Worm (Caenorhabditis elegans) whole organism, L2 larva: Measurements from ENCODE around the gene C06H2.2.
A peak's percentile ranks its signal among the peaks of the same experiment; 100 is the strongest.

Source experiments
- C34F6.9 ChIP-seq: fragments of 150-350 bp; optimal IDR thresholded peaks from 2 replicates; lab custom pipeline; 2014; ENCODE audit warnings: missing biosample characterization, missing genetic modification characterization
- F13H6.1 ChIP-seq: sonication (generic microtip); optimal IDR thresholded peaks from 2 replicates; lab custom pipeline; 2016; ENCODE audit warnings: missing genetic modification characterization, missing compliant biosample characterization
- R02D3.7 ChIP-seq: fragments of 150-350 bp; optimal IDR thresholded peaks from 2 replicates; lab custom pipeline; 2014; ENCODE audit warnings: missing biosample characterization, missing genetic modification characterization
- Y55F3AM.14 ChIP-seq: fragments of 200-800 bp; sonication (Bioruptor generic); optimal IDR thresholded peaks from 2 replicates; lab custom pipeline; 2018; ENCODE audit warnings: mild to moderate bottlenecking, missing genetic modification characterization, missing compliant biosample characterization
- ZK546.5 ChIP-seq: sonication (generic microtip); optimal IDR thresholded peaks from 2 replicates; lab custom pipeline; 2017; ENCODE audit warnings: missing biosample characterization, missing genetic modification characterization
- alr-1 ChIP-seq: fragments of 150-350 bp; optimal IDR thresholded peaks from 2 replicates; lab custom pipeline; 2014; ENCODE audit warnings: missing biosample characterization, missing genetic modification characterization
- aly-2 ChIP-seq: fragments of 150-350 bp; optimal IDR thresholded peaks from 2 replicates; lab custom pipeline; 2014; ENCODE audit warnings: missing biosample characterization, missing genetic modification characterization
- ama-1 ChIP-seq: fragments of 150-350 bp; optimal IDR thresholded peaks from 2 replicates; lab custom pipeline; 2018; ENCODE audit warnings: inconsistent platforms
- blmp-1 ChIP-seq: sonication (generic microtip); optimal IDR thresholded peaks from 2 replicates; lab custom pipeline; 2017; ENCODE audit warnings: missing genetic modification characterization, mild to moderate bottlenecking, missing compliant biosample characterization, antibody characterized with exemption, moderate library complexity; ENCODE audit not compliant: insufficient read depth
- ceh-16 ChIP-seq: fragments of 150-350 bp; optimal IDR thresholded peaks from 2 replicates; lab custom pipeline; 2014; ENCODE audit warnings: missing biosample characterization, missing genetic modification characterization
- crh-2 ChIP-seq: sonication (generic microtip); optimal IDR thresholded peaks from 2 replicates; lab custom pipeline; 2017; ENCODE audit warnings: missing biosample characterization, missing genetic modification characterization
- dmd-4 ChIP-seq: sonication (generic microtip); optimal IDR thresholded peaks from 2 replicates; lab custom pipeline; 2017; ENCODE audit warnings: missing biosample characterization, missing genetic modification characterization
- egl-27 ChIP-seq: sonication (generic microtip); optimal IDR thresholded peaks from 3 replicates; lab custom pipeline; 2017; ENCODE audit warnings: missing biosample characterization, missing genetic modification reagents, missing genetic modification characterization
- elt-1 ChIP-seq: fragments of 150-350 bp; optimal IDR thresholded peaks from 2 replicates; lab custom pipeline; 2014; ENCODE audit warnings: missing biosample characterization, missing genetic modification characterization
- elt-3 ChIP-seq: sonication (generic microtip); optimal IDR thresholded peaks from 2 replicates; lab custom pipeline; 2017; ENCODE audit warnings: missing biosample characterization, missing genetic modification characterization
- fos-1 ChIP-seq: fragments of 150-350 bp; optimal IDR thresholded peaks from 2 replicates; lab custom pipeline; 2014; ENCODE audit warnings: missing biosample characterization, missing genetic modification characterization
- gmeb-1 ChIP-seq: fragments of 150-350 bp; optimal IDR thresholded peaks from 2 replicates; lab custom pipeline; 2014; ENCODE audit warnings: missing biosample characterization, missing genetic modification characterization
- lin-11 ChIP-seq: fragments of 150-350 bp; sonication (generic microtip); optimal IDR thresholded peaks from 2 replicates; lab custom pipeline; 2014; ENCODE audit warnings: missing biosample characterization, missing genetic modification characterization, inconsistent platforms, mixed read lengths
- lin-13 ChIP-seq: fragments of 150-350 bp; optimal IDR thresholded peaks from 2 replicates; lab custom pipeline; 2014; ENCODE audit warnings: missing biosample characterization, missing genetic modification reagents, missing genetic modification characterization
- lin-39 ChIP-seq: fragments of 150-350 bp; optimal IDR thresholded peaks from 2 replicates; lab custom pipeline; 2014; ENCODE audit warnings: missing biosample characterization, missing genetic modification reagents, missing genetic modification characterization
- lsy-2 ChIP-seq, 2 experiments: fragments of 150-350 bp in 1 of 2; sonication (generic microtip) in 1 of 2; optimal IDR thresholded peaks; 2 replicates each; lab custom pipeline; 2014 to 2017; ENCODE audit warnings: missing biosample characterization in 2 of 2, missing genetic modification characterization in 2 of 2
- mab-5 ChIP-seq: fragments of 150-350 bp; optimal IDR thresholded peaks from 2 replicates; lab custom pipeline; 2014; ENCODE audit warnings: missing biosample characterization, missing genetic modification characterization
- mbf-1 ChIP-seq: sonication (generic microtip); optimal IDR thresholded peaks from 2 replicates; lab custom pipeline; 2017; ENCODE audit warnings: missing biosample characterization, missing genetic modification characterization
- mdl-1 ChIP-seq, 2 experiments: fragments of 150-350 bp in 1 of 2; sonication (generic microtip) in 1 of 2; optimal IDR thresholded peaks; 2 replicates each; lab custom pipeline; 2017; ENCODE audit warnings: missing biosample characterization in 2 of 2, missing genetic modification characterization in 2 of 2
- nhr-11 ChIP-seq: fragments of 150-350 bp; optimal IDR thresholded peaks from 2 replicates; lab custom pipeline; 2014; ENCODE audit warnings: missing biosample characterization, missing genetic modification characterization
- nhr-12 ChIP-seq: fragments of 150-350 bp; optimal IDR thresholded peaks from 2 replicates; lab custom pipeline; 2014; ENCODE audit warnings: missing biosample characterization, missing genetic modification characterization
- nhr-129 ChIP-seq: fragments of 150-350 bp; optimal IDR thresholded peaks from 2 replicates; lab custom pipeline; 2014; ENCODE audit warnings: missing biosample characterization, missing genetic modification characterization
- nhr-21 ChIP-seq: fragments of 150-350 bp; optimal IDR thresholded peaks from 2 replicates; lab custom pipeline; 2014; ENCODE audit warnings: missing biosample characterization, missing genetic modification characterization
- nhr-23 ChIP-seq: fragments of 150-350 bp; optimal IDR thresholded peaks from 2 replicates; lab custom pipeline; 2014; ENCODE audit warnings: missing biosample characterization, missing genetic modification reagents, missing genetic modification characterization
- nhr-237 ChIP-seq: fragments of 150-350 bp; optimal IDR thresholded peaks from 2 replicates; lab custom pipeline; 2014; ENCODE audit warnings: missing biosample characterization, missing genetic modification characterization
- nhr-25 ChIP-seq: fragments of 150-350 bp; sonication (generic microtip); optimal IDR thresholded peaks from 3 replicates; lab custom pipeline; 2014; ENCODE audit warnings: missing biosample characterization, missing genetic modification characterization
- nhr-6 ChIP-seq: fragments of 150-350 bp; optimal IDR thresholded peaks from 2 replicates; lab custom pipeline; 2014; ENCODE audit warnings: missing biosample characterization, missing genetic modification characterization
- nhr-77 ChIP-seq: fragments of 150-350 bp; optimal IDR thresholded peaks from 2 replicates; lab custom pipeline; 2014; ENCODE audit warnings: missing biosample characterization, missing genetic modification characterization
- peb-1 ChIP-seq: fragments of 150-350 bp; optimal IDR thresholded peaks from 2 replicates; lab custom pipeline; 2014; ENCODE audit warnings: missing biosample characterization, missing genetic modification characterization
- sem-4 ChIP-seq: fragments of 150-350 bp; optimal IDR thresholded peaks from 2 replicates; lab custom pipeline; 2014; ENCODE audit warnings: missing biosample characterization, missing genetic modification reagents, missing genetic modification characterization
- skn-1 ChIP-seq: sonication (generic microtip); optimal IDR thresholded peaks from 2 replicates; lab custom pipeline; 2017; ENCODE audit warnings: missing biosample characterization, missing genetic modification characterization
- sma-3 ChIP-seq: sonication (generic microtip); optimal IDR thresholded peaks from 2 replicates; lab custom pipeline; 2016; ENCODE audit warnings: missing genetic modification reagents, missing genetic modification characterization, missing compliant biosample characterization
- sma-9 ChIP-seq, 2 experiments: fragments of 150-350 bp in 1 of 2; sonication (generic microtip) in 1 of 2; optimal IDR thresholded peaks; 2 replicates each; lab custom pipeline; 2014 to 2016; ENCODE audit warnings: missing genetic modification characterization in 2 of 2, mild to moderate bottlenecking in 1 of 2, missing biosample characterization in 1 of 2, missing compliant biosample characterization in 1 of 2, missing genetic modification reagents in 1 of 2, moderate library complexity in 1 of 2
- snpc-4 ChIP-seq: fragments of 150-350 bp; optimal IDR thresholded peaks from 2 replicates; lab custom pipeline; 2014; ENCODE audit warnings: missing biosample characterization, missing genetic modification characterization
- unc-39 ChIP-seq: fragments of 150-350 bp; optimal IDR thresholded peaks from 2 replicates; lab custom pipeline; 2014; ENCODE audit warnings: missing biosample characterization, missing genetic modification characterization
- unc-55 ChIP-seq: fragments of 150-350 bp; sonication (generic microtip); optimal IDR thresholded peaks from 3 replicates; lab custom pipeline; 2014; ENCODE audit warnings: missing biosample characterization, missing genetic modification reagents, missing genetic modification characterization
- unc-62 ChIP-seq: fragments of 150-350 bp; optimal IDR thresholded peaks from 2 replicates; lab custom pipeline; 2014; ENCODE audit warnings: missing biosample characterization, missing genetic modification reagents, missing genetic modification characterization
- zag-1 ChIP-seq: fragments of 150-350 bp; optimal IDR thresholded peaks from 2 replicates; lab custom pipeline; 2014; ENCODE audit warnings: missing biosample characterization, missing genetic modification characterization
- ztf-1 ChIP-seq: fragments of 200-800 bp; sonication (Bioruptor generic); conservative IDR thresholded peaks from 2 replicates; pipeline ENCODE4 v1.3.6; 2022; ENCODE audit warnings: missing genetic modification characterization, missing compliant biosample characterization
- ztf-11 ChIP-seq: sonication (generic microtip); optimal IDR thresholded peaks from 2 replicates; lab custom pipeline; 2017; ENCODE audit warnings: missing biosample characterization, missing genetic modification characterization
- ztf-4 ChIP-seq: fragments of 150-350 bp; optimal IDR thresholded peaks from 2 replicates; lab custom pipeline; 2014; ENCODE audit warnings: missing biosample characterization, missing genetic modification characterization

C06H2.2 gene

DNA sequence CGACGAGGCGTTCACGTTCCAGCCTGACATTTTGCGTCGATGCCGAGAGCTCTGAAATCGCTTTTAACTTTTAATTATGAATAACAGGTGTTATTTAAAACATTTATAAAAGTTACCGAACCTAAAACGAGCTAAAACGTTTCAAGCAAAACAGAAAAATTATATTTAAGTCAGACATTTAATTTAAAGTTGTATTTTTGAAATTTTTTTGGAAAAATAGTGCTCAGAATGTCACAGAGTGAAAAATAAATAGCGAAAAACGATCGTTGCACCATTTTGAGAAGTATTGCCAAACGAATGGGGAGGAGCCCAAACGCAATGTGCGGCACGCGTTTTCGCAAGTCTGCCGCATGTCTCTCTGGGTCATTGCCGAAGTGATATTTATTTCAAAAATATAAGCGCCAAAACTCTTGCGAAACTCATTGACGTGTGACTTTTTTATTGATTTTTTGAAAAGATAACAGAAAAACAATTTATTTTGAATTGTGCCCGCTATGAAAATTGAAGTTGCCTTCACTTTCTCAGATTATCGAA, 11.9 kb upstream of the C06H2.2 start, which contains the start of gene erfa-3:
Gene erfa-3 (minus strand): TSS at position 51 of the 534 bp plus-strand sequence.
- no peak for TF ChIP-seq elt-3
- TF ChIP-seq elt-1 (tag; lab: Kevin White, UChicago) = no peak
- TF ChIP-seq mdl-1 (tag; optimal IDR thresholded peaks at IDR 0.05; lab: Kevin White, UChicago) = no peak
- no peak for TF ChIP-seq nhr-23 (tag; lab: Kevin White, UChicago)
- TF ChIP-seq snpc-4 (tag; lab: Kevin White, UChicago) = no peak
- TF ChIP-seq nhr-237 (tag; lab: Kevin White, UChicago) = no peak
- TF ChIP-seq sma-3 (GFP tag; lab: Kevin White, UChicago) = peak; percentile 69
- TF ChIP-seq nhr-129 = peak; percentile 71
- TF ChIP-seq mab-5 (tag; lab: Kevin White, UChicago) = peak; percentile 56
- TF ChIP-seq nhr-12 (tag; lab: Kevin White, UChicago) = no peak
- TF ChIP-seq ztf-11 = no peak
- peak; percentile 65 for TF ChIP-seq C34F6.9 (tag; lab: Kevin White, UChicago)
- TF ChIP-seq blmp-1 (tag; lab: Kevin White, UChicago) = no peak
- TF ChIP-seq nhr-25 (tag; lab: Kevin White, UChicago) = peak; percentile 66
- no peak for TF ChIP-seq Y55F3AM.14 (GFP tag; lab: Kevin White, UChicago)
- peak; percentile 48 for TF ChIP-seq sma-9 (GFP tag; optimal IDR thresholded peaks at IDR 0.05; lab: Kevin White, UChicago)
- TF ChIP-seq sma-9 (tag; optimal IDR thresholded peaks at IDR 0.05; lab: Kevin White, UChicago) = no peak
- no peak for TF ChIP-seq zag-1 (tag; lab: Kevin White, UChicago)
- no peak for TF ChIP-seq ceh-16 (tag; lab: Kevin White, UChicago)
- no peak for TF ChIP-seq lin-39 (tag; lab: Kevin White, UChicago)
- TF ChIP-seq lin-11 (tag; lab: Kevin White, UChicago) = peak; percentile 63
- TF ChIP-seq mbf-1 (tag; lab: Kevin White, UChicago) = no peak
- TF ChIP-seq peb-1 (tag; lab: Kevin White, UChicago) = no peak
- TF ChIP-seq lsy-2 (tag; optimal IDR thresholded peaks at IDR 0.05; lab: Kevin White, UChicago) = peak in 1 of 2 experiments; percentile 63
- no peak for TF ChIP-seq nhr-6
- peak; percentile 6 for TF ChIP-seq nhr-21 (tag; lab: Kevin White, UChicago)
- no peak for TF ChIP-seq dmd-4
- no peak for TF ChIP-seq ztf-1 (GFP tag; lab: Robert Waterston, UW)
- no peak for TF ChIP-seq alr-1
- TF ChIP-seq egl-27 (tag; lab: Kevin White, UChicago) = peak; percentile 33
- no peak for TF ChIP-seq ama-1
- TF ChIP-seq aly-2 = no peak
- TF ChIP-seq ZK546.5 (tag; lab: Kevin White, UChicago) = no peak
- no peak for TF ChIP-seq unc-39 (tag; lab: Kevin White, UChicago)
- TF ChIP-seq skn-1 = no peak
- TF ChIP-seq nhr-11 (tag; lab: Kevin White, UChicago) = no peak
- TF ChIP-seq gmeb-1 (tag; lab: Kevin White, UChicago) = peak; percentile 71
- TF ChIP-seq nhr-77 (tag; lab: Kevin White, UChicago) = no peak
- no peak for TF ChIP-seq ztf-4 (tag; lab: Kevin White, UChicago)
- TF ChIP-seq sem-4 (tag; lab: Kevin White, UChicago) = peak; percentile 30
- peak; percentile 46 for TF ChIP-seq crh-2 (tag; lab: Kevin White, UChicago)
- peak; percentile 43 for TF ChIP-seq lin-13 (GFP tag; lab: Kevin White, UChicago)
- peak; percentile 7 for TF ChIP-seq fos-1 (tag; lab: Kevin White, UChicago)
- peak; percentile 77 for TF ChIP-seq F13H6.1 (tag; lab: Kevin White, UChicago)
- no peak for TF ChIP-seq unc-62 (GFP tag; lab: Kevin White, UChicago)
- peak; percentile 73 for TF ChIP-seq unc-55 (GFP tag; lab: Kevin White, UChicago)
- no peak for TF ChIP-seq R02D3.7 (tag; lab: Kevin White, UChicago)
